Worm (Caenorhabditis elegans) whole organism, late embryonic: Measurements from ENCODE around the gene efk-1.
A peak's percentile ranks its signal among the peaks of the same experiment; 100 is the strongest.

ENCODE experiments used
- C38D4.7 ChIP-seq: fragments of 200-800 bp; sonication (Bioruptor generic); optimal IDR thresholded peaks from 2 replicates; lab custom pipeline; 2018; ENCODE audit warnings: mild to moderate bottlenecking, missing genetic modification characterization, moderate library complexity, missing compliant biosample characterization
- F13H6.1 ChIP-seq: sonication (generic microtip); optimal IDR thresholded peaks from 2 replicates; lab custom pipeline; 2016; ENCODE audit warnings: missing genetic modification characterization, missing compliant biosample characterization
- K09A11.1 ChIP-seq: sonication (generic microtip); optimal IDR thresholded peaks from 2 replicates; lab custom pipeline; 2017; ENCODE audit warnings: antibody characterized with exemption, mild to moderate bottlenecking, missing genetic modification characterization, missing compliant biosample characterization; ENCODE audit not compliant: insufficient read depth
- ceh-19 ChIP-seq: fragments of 200-800 bp; sonication (Bioruptor generic); optimal IDR thresholded peaks from 2 replicates; lab custom pipeline; 2018; ENCODE audit warnings: mild to moderate bottlenecking, missing genetic modification characterization, missing compliant biosample characterization
- ceh-22 ChIP-seq: sonication (generic microtip); optimal IDR thresholded peaks from 2 replicates; lab custom pipeline; 2017; ENCODE audit warnings: missing biosample characterization, missing genetic modification characterization
- ceh-30 ChIP-seq: fragments of 150-350 bp; optimal IDR thresholded peaks from 2 replicates; lab custom pipeline; 2014; ENCODE audit warnings: missing biosample characterization, missing genetic modification characterization
- ceh-34 ChIP-seq: sonication (generic microtip); optimal IDR thresholded peaks from 2 replicates; lab custom pipeline; 2016; ENCODE audit warnings: mild to moderate bottlenecking, missing genetic modification characterization, missing compliant biosample characterization
- ceh-48 ChIP-seq: sonication (generic microtip); optimal IDR thresholded peaks from 2 replicates; lab custom pipeline; 2016; ENCODE audit warnings: missing genetic modification characterization, inconsistent platforms, missing compliant biosample characterization
- ceh-6 ChIP-seq: fragments of 200-800 bp; sonication (Bioruptor generic); optimal IDR thresholded peaks from 2 replicates; lab custom pipeline; 2018; ENCODE audit warnings: mild to moderate bottlenecking, missing genetic modification characterization, missing compliant biosample characterization
- ceh-9 ChIP-seq: sonication (generic microtip); optimal IDR thresholded peaks from 2 replicates; lab custom pipeline; 2016; ENCODE audit warnings: mild to moderate bottlenecking, missing genetic modification characterization, inconsistent platforms, missing compliant biosample characterization
- elt-2 ChIP-seq: sonication (generic microtip); optimal IDR thresholded peaks from 2 replicates; lab custom pipeline; 2016; ENCODE audit warnings: missing genetic modification reagents, missing genetic modification characterization, missing compliant biosample characterization
- elt-4 ChIP-seq: sonication (generic microtip); optimal IDR thresholded peaks from 2 replicates; lab custom pipeline; 2016; ENCODE audit warnings: missing genetic modification characterization, missing compliant biosample characterization
- eyg-1 ChIP-seq: sonication (generic microtip); optimal IDR thresholded peaks from 2 replicates; lab custom pipeline; 2016; ENCODE audit warnings: missing genotype, missing genetic modification characterization, missing compliant biosample characterization
- fax-1 ChIP-seq: sonication (generic microtip); optimal IDR thresholded peaks from 2 replicates; lab custom pipeline; 2016; ENCODE audit warnings: missing genotype, missing genetic modification characterization, missing compliant biosample characterization
- fkh-6 ChIP-seq: sonication (generic microtip); optimal IDR thresholded peaks from 2 replicates; lab custom pipeline; 2016; ENCODE audit warnings: missing genetic modification characterization, missing compliant biosample characterization
- gmeb-2 ChIP-seq: sonication (generic microtip); optimal IDR thresholded peaks from 2 replicates; lab custom pipeline; 2016; ENCODE audit warnings: missing genetic modification characterization, inconsistent platforms, missing compliant biosample characterization
- hlh-8 ChIP-seq: sonication (generic microtip); optimal IDR thresholded peaks from 2 replicates; lab custom pipeline; 2016; ENCODE audit warnings: missing genotype, missing genetic modification characterization, missing compliant biosample characterization
- lim-6 ChIP-seq: sonication (generic microtip); optimal IDR thresholded peaks from 2 replicates; lab custom pipeline; 2016; ENCODE audit warnings: missing genetic modification characterization, missing compliant biosample characterization
- madf-2 ChIP-seq: sonication (generic microtip); optimal IDR thresholded peaks from 2 replicates; lab custom pipeline; 2017; ENCODE audit warnings: missing genetic modification characterization, missing compliant biosample characterization
- mec-3 ChIP-seq: sonication (generic microtip); optimal IDR thresholded peaks from 2 replicates; lab custom pipeline; 2016; ENCODE audit warnings: borderline replicate concordance, missing genetic modification characterization, missing compliant biosample characterization
- nfya-1 ChIP-seq: sonication (generic microtip); optimal IDR thresholded peaks from 2 replicates; lab custom pipeline; 2017; ENCODE audit warnings: missing genetic modification characterization, mild to moderate bottlenecking, missing compliant biosample characterization, antibody characterized with exemption, moderate library complexity
- nhr-11 ChIP-seq: fragments of 150-350 bp; optimal IDR thresholded peaks from 2 replicates; lab custom pipeline; 2014; ENCODE audit warnings: missing biosample characterization, missing genetic modification characterization
- odd-2 ChIP-seq: sonication (generic microtip); optimal IDR thresholded peaks from 2 replicates; lab custom pipeline; 2017; ENCODE audit warnings: antibody characterized with exemption, mild to moderate bottlenecking, missing genetic modification characterization, missing compliant biosample characterization
- pag-3 ChIP-seq: sonication (generic microtip); optimal IDR thresholded peaks from 2 replicates; lab custom pipeline; 2016; ENCODE audit warnings: missing compliant biosample characterization, missing genetic modification characterization, borderline replicate concordance
- pax-1 ChIP-seq: fragments of 150-350 bp; optimal IDR thresholded peaks from 2 replicates; lab custom pipeline; 2014; ENCODE audit warnings: missing biosample characterization, missing genetic modification characterization
- pha-2 ChIP-seq: sonication (generic microtip); optimal IDR thresholded peaks from 2 replicates; lab custom pipeline; 2017; ENCODE audit warnings: mild to moderate bottlenecking, missing genetic modification characterization, missing compliant biosample characterization
- pqm-1 ChIP-seq: sonication (generic microtip); optimal IDR thresholded peaks from 2 replicates; lab custom pipeline; 2016; ENCODE audit warnings: missing genetic modification characterization, missing compliant biosample characterization
- ref-2 ChIP-seq: sonication (generic microtip); optimal IDR thresholded peaks from 2 replicates; lab custom pipeline; 2016; ENCODE audit warnings: missing genetic modification characterization, missing compliant biosample characterization
- rnt-1 ChIP-seq: sonication (generic microtip); optimal IDR thresholded peaks from 2 replicates; lab custom pipeline; 2016; ENCODE audit warnings: missing genetic modification characterization, missing compliant biosample characterization
- sox-2 ChIP-seq: fragments of 200-800 bp; sonication (Bioruptor generic); IDR thresholded peaks from 2 replicates; pipeline ENCODE4 v1.3.6; 2022; ENCODE audit warnings: missing genetic modification reagents, missing genetic modification characterization, missing compliant biosample characterization
- sox-4 ChIP-seq: sonication (generic microtip); optimal IDR thresholded peaks from 2 replicates; lab custom pipeline; 2017; ENCODE audit warnings: mild to moderate bottlenecking, missing genetic modification characterization, inconsistent platforms, missing compliant biosample characterization
- tbx-7 ChIP-seq: sonication (generic microtip); optimal IDR thresholded peaks from 2 replicates; lab custom pipeline; 2016; ENCODE audit warnings: missing genotype, missing genetic modification characterization, missing compliant biosample characterization
- unc-55 ChIP-seq: sonication (generic microtip); optimal IDR thresholded peaks from 2 replicates; lab custom pipeline; 2017; ENCODE audit warnings: missing biosample characterization, missing genetic modification reagents, missing genetic modification characterization
- unc-86 ChIP-seq: sonication (generic microtip); optimal IDR thresholded peaks from 2 replicates; lab custom pipeline; 2016; ENCODE audit warnings: missing genetic modification characterization, missing compliant biosample characterization

efk-1 gene

DNA sequence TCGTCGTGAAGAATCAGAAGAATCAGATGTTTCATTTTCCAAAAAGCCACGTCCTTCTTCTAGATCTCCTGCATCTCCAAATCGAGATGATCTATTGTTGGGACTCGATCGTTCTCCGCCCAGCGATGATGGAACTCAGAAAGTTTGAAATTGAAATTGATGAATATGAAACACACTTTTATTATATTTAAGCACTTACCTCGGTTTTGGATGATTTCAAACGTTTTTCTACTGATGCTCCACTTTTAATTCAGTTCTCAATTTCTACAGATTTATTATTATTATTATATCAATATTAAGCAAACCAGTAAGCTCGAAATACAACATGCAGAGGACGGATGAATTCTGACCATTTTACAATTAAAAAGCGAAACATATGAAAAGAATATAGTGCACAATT lies 13.8 kb downstream of the efk-1 start:
- TF ChIP-seq elt-4 (tag; lab: Kevin White, UChicago), result no peak
- TF ChIP-seq, all 69 proteins: peak for 0

DNA sequence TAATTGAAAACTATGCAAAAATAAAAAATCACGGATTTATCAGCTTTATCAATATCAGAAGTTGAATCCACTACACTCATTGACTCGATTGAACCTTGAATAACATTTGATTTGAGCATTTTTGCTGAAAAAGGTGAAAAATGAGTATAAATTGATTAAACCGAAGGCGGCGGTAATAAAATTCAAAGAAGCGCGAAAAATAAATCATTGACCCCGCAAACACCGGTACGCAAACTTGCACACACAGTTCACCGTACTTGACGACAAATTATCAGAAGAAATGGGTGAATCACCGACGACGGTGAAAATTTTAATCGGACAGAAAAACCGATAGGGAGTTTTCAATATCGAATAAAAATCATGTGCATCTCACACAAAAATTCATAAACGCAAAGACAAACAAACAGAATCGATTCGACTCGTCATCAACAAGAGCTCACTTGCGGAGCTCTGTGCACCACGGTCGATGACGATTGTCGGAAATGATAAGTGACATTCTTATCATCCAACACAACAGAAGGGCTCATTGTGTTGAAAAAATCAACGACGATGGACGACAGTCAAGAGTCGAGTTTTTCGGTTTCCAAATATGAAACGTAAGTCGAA lies 18.8 kb downstream of the efk-1 start, which contains the start of the genes wht-7 and Y42G9A.1:
Gene wht-7 (minus strand): TSS at position 131 of the 606 bp plus-strand sequence.
Gene Y42G9A.1 (plus strand): TSS at position 495 of the 606 bp plus-strand sequence.
- TF ChIP-seq ceh-30 (tag; lab: Kevin White, UChicago) (no peak), elt-2 (tag; lab: Kevin White, UChicago) (peak; percentile 31), ceh-6 (GFP tag; lab: Kevin White, UChicago) (no peak), pqm-1 (tag; lab: Kevin White, UChicago) (no peak)

DNA sequence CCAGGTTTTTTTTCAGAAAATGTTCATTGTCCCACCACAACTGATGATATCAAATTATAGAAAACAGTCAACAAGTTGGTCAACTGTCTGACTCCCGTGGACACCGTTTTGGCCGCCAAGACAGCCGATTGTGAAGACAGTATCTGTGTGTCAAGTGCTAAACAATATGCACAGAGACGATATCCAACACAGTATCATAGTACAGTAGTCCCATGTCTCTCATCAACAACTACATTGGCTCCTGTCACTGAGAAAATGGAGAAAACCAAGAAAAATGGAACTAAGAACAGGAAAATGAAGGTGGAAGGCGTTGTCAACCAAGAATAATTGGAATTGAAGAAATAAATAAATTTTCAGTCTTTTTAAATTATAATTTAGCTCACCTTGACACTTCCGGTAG lies 19.7 kb downstream of the efk-1 start:
- TF ChIP-seq elt-4 (tag; lab: Kevin White, UChicago) (no peak), pha-2 (tag; lab: Kevin White, UChicago) (no peak), mec-3 (tag; lab: Kevin White, UChicago) (no peak), ceh-34 (tag; lab: Kevin White, UChicago) (no peak), madf-2 (no peak), lim-6 (tag; lab: Kevin White, UChicago) (no peak), ceh-9 (tag; lab: Kevin White, UChicago) (no peak), rnt-1 (tag; lab: Kevin White, UChicago) (no peak), ref-2 (tag; lab: Kevin White, UChicago) (no peak), eyg-1 (tag; lab: Kevin White, UChicago) (no peak), pag-3 (tag; lab: Kevin White, UChicago) (no peak), F13H6.1 (tag; lab: Kevin White, UChicago) (no peak), pax-1 (no peak), fkh-6 (tag; lab: Kevin White, UChicago) (no peak)

DNA sequence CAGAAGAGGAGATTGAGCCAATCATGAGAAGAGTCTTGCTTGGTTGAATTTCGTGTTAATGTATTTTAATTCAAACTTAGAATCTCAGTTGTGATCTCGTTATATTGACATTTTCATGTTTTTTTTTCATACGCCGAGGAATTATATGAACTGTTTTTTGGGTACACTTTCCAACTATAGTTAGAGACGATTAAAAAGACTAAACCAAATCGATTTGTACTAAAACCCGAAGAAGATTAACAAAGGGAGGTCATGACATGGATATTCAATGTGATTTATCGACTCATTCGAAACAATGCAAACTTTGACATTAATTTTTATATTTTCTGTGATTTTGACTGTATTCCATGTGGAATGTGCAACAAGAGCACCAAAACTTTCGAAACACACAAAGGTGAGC lies 20.4 kb downstream of the efk-1 start, which contains the start of gene Y42G9A.2:
Gene Y42G9A.2 (plus strand): TSS at position 284 of the 400 bp plus-strand sequence.
- TF ChIP-seq C38D4.7 (GFP tag; lab: Kevin White, UChicago), result no peak

DNA sequence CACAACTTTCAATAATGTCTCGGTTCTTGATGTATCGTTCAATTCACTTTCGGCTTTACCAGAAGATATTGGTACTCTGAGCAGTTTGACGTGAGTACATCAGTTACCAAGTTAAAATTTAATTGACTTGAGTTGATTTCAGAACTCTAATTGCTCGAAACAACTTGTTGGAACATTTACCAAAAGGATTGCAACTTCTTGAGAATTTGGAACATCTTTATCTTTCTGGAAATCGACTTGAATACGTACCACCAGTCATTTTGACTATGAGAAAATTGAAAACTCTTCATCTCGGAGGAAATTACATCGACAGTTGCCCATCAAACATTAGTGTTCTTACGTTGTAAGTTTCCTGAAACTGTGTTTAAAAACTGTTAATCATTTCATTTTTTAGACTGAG lies 21.6 kb downstream of the efk-1 start:
- TF ChIP-seq odd-2 (no peak), lim-6 (tag; lab: Kevin White, UChicago) (no peak), tbx-7 (no peak), sox-4 (no peak), nhr-11 (tag; lab: Kevin White, UChicago) (no peak), nfya-1 (no peak), pax-1 (no peak), unc-55 (GFP tag; lab: Kevin White, UChicago) (no peak), fax-1 (tag; lab: Kevin White, UChicago) (no peak), gmeb-2 (tag; lab: Kevin White, UChicago) (no peak), ceh-48 (tag; lab: Kevin White, UChicago) (no peak), ceh-19 (no peak), hlh-8 (tag; lab: Kevin White, UChicago) (no peak), unc-86 (no peak), ceh-34 (tag; lab: Kevin White, UChicago) (no peak), K09A11.1 (tag; lab: Kevin White, UChicago) (no peak), ceh-22 (tag; lab: Kevin White, UChicago) (no peak), pag-3 (tag; lab: Kevin White, UChicago) (no peak), sox-2 (GFP tag; lab: Robert Waterston, UW) (no peak)
